Worm (Caenorhabditis elegans): ENCODE data around the gene tbc-6.

DNA sequence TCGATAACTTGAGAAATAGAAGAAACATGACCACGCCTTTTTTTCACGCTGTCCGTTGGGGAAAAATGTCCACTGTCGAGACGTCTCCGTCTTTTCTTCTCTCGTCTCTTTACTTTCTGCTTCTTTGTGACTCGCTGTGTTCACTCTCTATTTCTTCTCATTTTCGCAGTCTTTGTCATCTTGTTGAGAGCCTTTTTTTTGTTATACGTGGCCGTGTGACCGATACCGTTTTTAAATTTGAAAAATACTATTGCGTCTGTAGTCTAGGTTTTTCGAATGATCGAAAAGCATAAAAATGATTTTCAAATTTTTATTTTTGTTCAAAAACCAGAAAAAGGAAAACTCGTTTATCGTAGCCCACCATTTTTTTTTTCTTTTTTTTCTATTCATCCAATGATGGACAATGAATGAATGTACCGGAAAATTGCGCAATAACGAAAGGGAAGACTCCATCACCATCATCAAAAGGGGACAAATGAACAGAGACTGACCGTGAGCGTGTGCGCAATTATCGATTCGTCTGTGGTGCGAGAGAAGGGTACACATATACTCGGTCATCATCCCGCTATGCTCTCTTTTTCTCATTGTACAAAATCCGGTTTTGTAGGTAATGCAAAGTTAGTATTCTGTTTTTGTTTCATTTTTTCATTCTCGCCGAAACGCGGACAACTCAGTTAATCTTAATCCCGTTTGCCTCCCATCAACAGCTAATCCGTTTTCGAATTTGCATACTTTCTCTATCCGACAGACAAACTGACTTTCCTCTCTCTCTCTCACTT lies 3.5 kb upstream of the tbc-6 start:
- TF ChIP-seq skn-1 (tag; optimal IDR thresholded peaks at IDR 0.05) (peak; percentile 61), ceh-82 (tag; optimal IDR thresholded peaks at IDR 0.05) (peak in 1 of 3 experiments; percentile 11), fkh-8 (tag; optimal IDR thresholded peaks at IDR 0.05) (no peak), unc-62 (GFP tag; optimal IDR thresholded peaks at IDR 0.05) (no peak), pqm-1 (tag; optimal IDR thresholded peaks at IDR 0.05) (no peak), lin-13 (GFP tag; optimal IDR thresholded peaks at IDR 0.05) (no peak), blmp-1 (tag; optimal IDR thresholded peaks at IDR 0.05) (peak; percentile 72), hpl-2 (GFP tag; optimal IDR thresholded peaks at IDR 0.05) (no peak), lin-35 (GFP tag; optimal IDR thresholded peaks at IDR 0.05) (no peak)

All from whole organism, L1 larva.